Fruit fly (Drosophila melanogaster): ENCODE data around the gene CG18547.

CG18547 gene

dm6 chr3R:11962739-11963214 is 17.4 kb downstream of the CG18547 start, which contains the start of the genes CG3281 and aurA (continued):
- TF ChIP-seq CG7839 (tag; optimal IDR thresholded peaks at IDR 0.05) (peak; percentile 71), ac (GFP tag; optimal IDR thresholded peaks at IDR 0.05) (no peak), aop (GFP tag; IDR thresholded peaks at IDR 0.05) (no peak), H15 (GFP tag; IDR thresholded peaks at IDR 0.05) (peak; percentile 38; the same call in 1 of the 3 replicates), Vsx1 (GFP tag; optimal IDR thresholded peaks at IDR 0.05) (peak; percentile 39), ken (GFP tag; IDR thresholded peaks at IDR 0.05) (peak; percentile 65), h (optimal IDR thresholded peaks at IDR 0.05) (no peak), CG12299 (tag; optimal IDR thresholded peaks at IDR 0.05) (peak; percentile 10), Hsf (GFP tag; optimal IDR thresholded peaks at IDR 0.05) (peak; percentile 83), CG11398 (GFP tag; optimal IDR thresholded peaks at IDR 0.05) (peak; percentile 66), chif (GFP tag; optimal IDR thresholded peaks at IDR 0.05) (peak; percentile 68 to 78), sisA (GFP tag; IDR thresholded peaks at IDR 0.05) (peak; percentile 73), CG17568 (GFP tag; optimal IDR thresholded peaks at IDR 0.05) (no peak), toy (GFP tag; IDR thresholded peaks at IDR 0.05) (no peak), fu2 (GFP tag; optimal IDR thresholded peaks at IDR 0.05) (peak; percentile 76), mam (GFP tag; optimal IDR thresholded peaks at IDR 0.05) (peak; percentile 85), seq (GFP tag; IDR thresholded peaks at IDR 0.05) (no peak), kah (GFP tag; optimal IDR thresholded peaks at IDR 0.05) (no peak), gcm2 (GFP tag; optimal IDR thresholded peaks at IDR 0.05) (no peak), kni (GFP tag; optimal IDR thresholded peaks at IDR 0.05) (peak; percentile 65), CG9437 (GFP tag; optimal IDR thresholded peaks at IDR 0.05) (peak; percentile 9), maf-S (GFP tag; optimal IDR thresholded peaks at IDR 0.05) (peak; percentile 71), CG15696 (tag; optimal IDR thresholded peaks at IDR 0.05) (peak; percentile 69), CG15011 (GFP tag; optimal IDR thresholded peaks at IDR 0.05) (no peak), chinmo (GFP tag; IDR thresholded peaks at IDR 0.05; ENCODE audit: partially characterized antibody) (peak; percentile 86; the same call in 3 of the 4 replicates), Optix (GFP tag; IDR thresholded peaks at IDR 0.05) (no peak), CG6654 (GFP tag; optimal IDR thresholded peaks at IDR 0.05) (no peak), Xbp1 (GFP tag; optimal IDR thresholded peaks at IDR 0.05) (peak; percentile 81), CG10979 (tag; optimal IDR thresholded peaks at IDR 0.05) (peak; percentile 57), bab2 (GFP tag; optimal IDR thresholded peaks at IDR 0.05) (peak; percentile 81), Dref (GFP tag; IDR thresholded peaks at IDR 0.05) (peak; percentile 47), ap (GFP tag; IDR thresholded peaks at IDR 0.05) (no peak), Bteb2 (GFP tag; optimal IDR thresholded peaks at IDR 0.05) (peak; percentile 76), Sry-δ (GFP tag; optimal IDR thresholded peaks at IDR 0.05) (peak; percentile 97), TFAM (GFP tag; optimal IDR thresholded peaks at IDR 0.05) (no peak), CG7963 (GFP tag; IDR thresholded peaks at IDR 0.05; ENCODE audit: partially characterized antibody) (peak; percentile 88), tin (GFP tag; optimal IDR thresholded peaks at IDR 0.05) (peak; percentile 81), ind (GFP tag; optimal IDR thresholded peaks at IDR 0.05) (peak; percentile 76), psq (GFP tag; optimal IDR thresholded peaks at IDR 0.05) (peak; percentile 49), Nf-YB (GFP tag; optimal IDR thresholded peaks at IDR 0.05) (peak; percentile 45), gce (GFP tag; IDR thresholded peaks at IDR 0.05) (no peak), CG5953 (GFP tag; IDR thresholded peaks at IDR 0.05) (no peak), CG34376 (GFP tag; optimal IDR thresholded peaks at IDR 0.05) (peak; percentile 72), CG16779 (GFP tag; IDR thresholded peaks at IDR 0.05) (no peak), CG12942 (GFP tag; optimal IDR thresholded peaks at IDR 0.05) (peak; percentile 60), CG3847 (GFP tag; IDR thresholded peaks at IDR 0.05) (peak; percentile 88), amos (GFP tag; IDR thresholded peaks at IDR 0.05; ENCODE audit: partially characterized antibody) (peak; percentile 97), run (tag; optimal IDR thresholded peaks at IDR 0.05) (no peak), CG10274 (GFP tag; optimal IDR thresholded peaks at IDR 0.05) (no peak), Blimp-1 (GFP tag; optimal IDR thresholded peaks at IDR 0.05) (no peak), CG32772 (GFP tag; IDR thresholded peaks at IDR 0.05) (0 out of 2 replicates have a peak, but pooled peaks have one; percentile 31), sob (GFP tag; IDR thresholded peaks at IDR 0.05) (peak; percentile 82; the same call in 1 of the 2 replicates)
